Worm (Caenorhabditis elegans) whole organism, midembryonic: ENCODE measurements around the gene lipl-5.

Experiments
- T22C8.4 ChIP-seq: fragments of 200-800 bp; sonication (Bioruptor generic); IDR thresholded peaks from 2 replicates; pipeline ENCODE4 v1.3.6; 2022; ENCODE audit warnings: missing genetic modification characterization, missing compliant biosample characterization
- cog-1 ChIP-seq: sonication (generic microtip); optimal IDR thresholded peaks from 2 replicates; lab custom pipeline; 2016; ENCODE audit warnings: missing genetic modification characterization, missing compliant biosample characterization
- klf-2 ChIP-seq: fragments of 200-800 bp; sonication (Bioruptor generic); conservative IDR thresholded peaks from 2 replicates; pipeline ENCODE4 v1.3.6; 2022; ENCODE audit warnings: missing genetic modification reagents, missing genetic modification characterization, missing compliant biosample characterization
- med-1 ChIP-seq: sonication (generic microtip); optimal IDR thresholded peaks from 2 replicates; lab custom pipeline; 2017; ENCODE audit warnings: missing genetic modification characterization, mild to moderate bottlenecking, missing compliant biosample characterization, antibody characterized with exemption, missing genetic modification reagents; ENCODE audit not compliant: insufficient read depth
- ref-1 ChIP-seq: fragments of 200-800 bp; sonication (Bioruptor generic); conservative IDR thresholded peaks from 2 replicates; pipeline ENCODE4 v1.3.6; 2022; ENCODE audit warnings: missing genetic modification reagents, missing genetic modification characterization, missing compliant biosample characterization
- tab-1 ChIP-seq: fragments of 200-800 bp; sonication (Bioruptor generic); IDR thresholded peaks from 2 replicates; pipeline ENCODE4 v1.3.6; 2022; ENCODE audit warnings: missing genetic modification characterization, missing compliant biosample characterization
- ztf-23 ChIP-seq: fragments of 200-800 bp; sonication (Bioruptor generic); IDR thresholded peaks from 2 replicates; pipeline ENCODE4 v1.3.6; 2022; ENCODE audit warnings: missing genetic modification reagents, missing genetic modification characterization, missing compliant biosample characterization

- TF ChIP-seq T22C8.4 (GFP tag; lab: Robert Waterston, UW) (no peak), ref-1 (GFP tag; lab: Robert Waterston, UW) (no peak), med-1 (no peak), tab-1 (GFP tag; lab: Robert Waterston, UW) (no peak), ztf-23 (GFP tag; lab: Robert Waterston, UW) (no peak), cog-1 (tag; lab: Kevin White, UChicago) (no peak), klf-2 (GFP tag; lab: Robert Waterston, UW) (no peak)
Observed at ce11 chrV:392199-392678, 6.7 kb downstream of the lipl-5 start, which contains the start of gene nhr-254.
